Fruit fly (Drosophila melanogaster) whole organism, embryonic: Measurements from ENCODE around the gene CG1910.

Experiments
- Asciz ChIP-seq: fragments of 200-800 bp; sonication (Bioruptor generic); optimal IDR thresholded peaks from 2 replicates; lab custom pipeline; 2017; ENCODE audit warnings: missing biosample characterization, mild to moderate bottlenecking, missing genetic modification characterization, missing genetic modification reagents
- Awh ChIP-seq: fragments of 200-800 bp; sonication (Bioruptor generic); IDR thresholded peaks from 2 replicates; pipeline ENCODE4, ENCODE4 v1.3.6; 2022; ENCODE audit warnings: missing biosample characterization, missing genetic modification characterization
- Bteb2 ChIP-seq: fragments of 200-800 bp; sonication (Bioruptor generic); optimal IDR thresholded peaks from 2 replicates; lab custom pipeline; 2016; ENCODE audit warnings: missing biosample characterization, missing genetic modification characterization
- C15 ChIP-seq: fragments of 200-800 bp; sonication (Bioruptor generic); IDR thresholded peaks from 3 replicates; pipeline ENCODE4 v1.3.6; 2022; ENCODE audit warnings: missing biosample characterization, missing genetic modification characterization
- CG10267 ChIP-seq: fragments of 200-800 bp; sonication (Bioruptor generic); optimal IDR thresholded peaks from 2 replicates; lab custom pipeline; 2018; ENCODE audit warnings: missing biosample characterization, mild to moderate bottlenecking, missing genetic modification characterization, moderate library complexity
- CG11398 ChIP-seq: fragments of 200-800 bp; sonication (Bioruptor generic); optimal IDR thresholded peaks from 2 replicates; lab custom pipeline; 2016; ENCODE audit warnings: missing biosample characterization, missing genetic modification characterization
- CG13424 ChIP-seq: fragments of 200-800 bp; sonication (Bioruptor generic); optimal IDR thresholded peaks from 2 replicates; lab custom pipeline; 2019; ENCODE audit warnings: missing biosample characterization, mild to moderate bottlenecking, missing genetic modification characterization, moderate library complexity
- CG15696 ChIP-seq: fragments of 200-800 bp; sonication (Bioruptor generic); optimal IDR thresholded peaks from 2 replicates; lab custom pipeline; 2019; ENCODE audit warnings: missing biosample characterization, mild to moderate bottlenecking, missing genetic modification characterization, moderate library complexity
- CG17359 ChIP-seq: fragments of 200-800 bp; sonication (Bioruptor generic); optimal IDR thresholded peaks from 3 replicates; lab custom pipeline; 2018; ENCODE audit warnings: missing biosample characterization, mild to moderate bottlenecking, missing genetic modification characterization, moderate library complexity
- CG2202 ChIP-seq: fragments of 200-800 bp; sonication (Bioruptor generic); optimal IDR thresholded peaks from 2 replicates; lab custom pipeline; 2018; ENCODE audit warnings: missing biosample characterization, mild to moderate bottlenecking, missing genetic modification characterization
- CG30020 ChIP-seq: fragments of 200-800 bp; optimal IDR thresholded peaks from 2 replicates; lab custom pipeline; 2019; ENCODE audit warnings: missing biosample characterization, mild to moderate bottlenecking, missing genetic modification characterization, moderate library complexity
- CG34224 ChIP-seq: fragments of 200-800 bp; sonication (Bioruptor generic); IDR thresholded peaks from 3 replicates; pipeline ENCODE4 v1.3.6; 2022; ENCODE audit warnings: missing biosample characterization, missing genetic modification characterization; ENCODE audit not compliant: partially characterized antibody
- CG34422 ChIP-seq: fragments of 200-800 bp; sonication (Bioruptor generic); IDR thresholded peaks from 3 replicates; pipeline ENCODE4 v1.3.6; 2022; ENCODE audit warnings: missing biosample characterization, missing genetic modification characterization
- CG3847 ChIP-seq: fragments of 200-800 bp; sonication (Bioruptor generic); IDR thresholded peaks from 2 replicates; pipeline ENCODE4 v1.3.6; 2022; ENCODE audit warnings: missing biosample characterization, missing genetic modification characterization
- CG6689 ChIP-seq: fragments of 200-800 bp; sonication (Bioruptor generic); IDR thresholded peaks from 2 replicates; pipeline ENCODE4 v1.3.6; 2022; ENCODE audit warnings: missing biosample characterization, missing genetic modification characterization
- CG6854 ChIP-seq: fragments of 200-800 bp; sonication (Bioruptor generic); optimal IDR thresholded peaks from 3 replicates; lab custom pipeline; 2017; ENCODE audit warnings: missing biosample characterization, mild to moderate bottlenecking, missing genetic modification characterization
- CG7928 ChIP-seq: fragments of 200-800 bp; sonication (Bioruptor generic); optimal IDR thresholded peaks from 2 replicates; lab custom pipeline; 2017; ENCODE audit warnings: missing biosample characterization, mild to moderate bottlenecking, missing genetic modification characterization
- CG8388 ChIP-seq: fragments of 200-800 bp; sonication (Bioruptor generic); optimal IDR thresholded peaks from 2 replicates; lab custom pipeline; 2019; ENCODE audit warnings: missing biosample characterization, mild to moderate bottlenecking, missing genetic modification characterization, moderate library complexity
- Chrac-16 ChIP-seq: fragments of 200-800 bp; sonication (Bioruptor generic); optimal IDR thresholded peaks from 3 replicates; lab custom pipeline; 2016; ENCODE audit warnings: missing biosample characterization, missing genetic modification characterization
- CoRest ChIP-seq: fragments of 200-800 bp; sonication (Bioruptor generic); optimal IDR thresholded peaks from 3 replicates; lab custom pipeline; 2018; ENCODE audit warnings: missing biosample characterization, mild to moderate bottlenecking, missing genetic modification characterization, moderate library complexity
- D19A ChIP-seq: fragments of 200-800 bp; optimal IDR thresholded peaks from 3 replicates; lab custom pipeline; 2019; ENCODE audit warnings: missing biosample characterization, mild to moderate bottlenecking, missing genetic modification characterization, moderate library complexity
- HLH3B ChIP-seq: fragments of 200-800 bp; sonication (Bioruptor generic); IDR thresholded peaks from 2 replicates; pipeline ENCODE4 v1.3.6; 2022; ENCODE audit warnings: missing biosample characterization, missing genetic modification characterization
- HmgZ ChIP-seq: fragments of 200-800 bp; sonication (Bioruptor generic); optimal IDR thresholded peaks from 2 replicates; lab custom pipeline; 2018; ENCODE audit warnings: missing biosample characterization, mild to moderate bottlenecking, missing genetic modification characterization
- Hr39 ChIP-seq: fragments of >200 bp; optimal IDR thresholded peaks from 2 replicates; lab custom pipeline; 2017
- Hr78 ChIP-seq, 2 experiments: fragments of 200-800 bp in 1 of 2; fragments of >200 bp in 1 of 2; sonication (Bioruptor generic) in 1 of 2; optimal IDR thresholded peaks; 2 replicates each; lab custom pipeline; 2017 to 2019; ENCODE audit warnings: missing biosample characterization in 2 of 2, missing genetic modification characterization in 2 of 2, mild to moderate bottlenecking in 1 of 2, moderate library complexity in 1 of 2
- MTF-1 ChIP-seq: fragments of 200-800 bp; sonication (Bioruptor generic); optimal IDR thresholded peaks from 2 replicates; lab custom pipeline; 2018; ENCODE audit warnings: missing biosample characterization, mild to moderate bottlenecking, missing genetic modification characterization, borderline replicate concordance
- Max ChIP-seq: fragments of 200-800 bp; sonication (Bioruptor generic); optimal IDR thresholded peaks from 2 replicates; lab custom pipeline; 2016; ENCODE audit warnings: missing biosample characterization, mild to moderate bottlenecking, missing genetic modification characterization
- NK7.1 ChIP-seq: fragments of 200-800 bp; sonication (Bioruptor generic); optimal IDR thresholded peaks from 3 replicates; lab custom pipeline; 2016; ENCODE audit warnings: missing biosample characterization, missing genetic modification characterization
- Optix ChIP-seq: fragments of 200-800 bp; sonication (Bioruptor generic); IDR thresholded peaks from 3 replicates; pipeline ENCODE4 v1.3.6; 2022; ENCODE audit warnings: missing biosample characterization, missing genetic modification characterization
- PHDP ChIP-seq: fragments of 200-800 bp; sonication (Bioruptor generic); optimal IDR thresholded peaks from 3 replicates; lab custom pipeline; 2018; ENCODE audit warnings: missing biosample characterization, mild to moderate bottlenecking, missing genetic modification characterization, moderate library complexity
- Rx ChIP-seq: fragments of 200-800 bp; sonication (Bioruptor generic); IDR thresholded peaks from 2 replicates; pipeline ENCODE4 v1.3.6; 2022; ENCODE audit warnings: missing biosample characterization, missing genetic modification characterization
- ap ChIP-seq: fragments of 200-800 bp; sonication (Bioruptor generic); IDR thresholded peaks from 2 replicates; pipeline ENCODE4 v1.3.6; 2022; ENCODE audit warnings: missing biosample characterization, missing genetic modification characterization
- corto ChIP-seq: fragments of 200-800 bp; sonication (Bioruptor generic); optimal IDR thresholded peaks from 2 replicates; lab custom pipeline; 2016; ENCODE audit warnings: missing biosample characterization, mild to moderate bottlenecking, missing genetic modification characterization, moderate library complexity
- dmrt11E ChIP-seq: fragments of 200-800 bp; sonication (Bioruptor generic); optimal IDR thresholded peaks from 3 replicates; lab custom pipeline; 2018; ENCODE audit warnings: missing biosample characterization, mild to moderate bottlenecking, missing genetic modification characterization, moderate library complexity
- dysf ChIP-seq: fragments of 200-800 bp; sonication (Bioruptor generic); IDR thresholded peaks from 3 replicates; pipeline ENCODE4 v1.3.6; 2022; ENCODE audit warnings: missing biosample characterization, missing genetic modification characterization
- fru ChIP-seq: fragments of >200 bp; optimal IDR thresholded peaks from 2 replicates; lab custom pipeline; 2017
- gem ChIP-seq: fragments of 200-800 bp; sonication (Bioruptor generic); optimal IDR thresholded peaks from 2 replicates; lab custom pipeline; 2019; ENCODE audit warnings: missing biosample characterization, mild to moderate bottlenecking, missing genetic modification characterization, moderate library complexity
- grau ChIP-seq: fragments of 200-800 bp; optimal IDR thresholded peaks from 3 replicates; lab custom pipeline; 2019; ENCODE audit warnings: missing biosample characterization, mild to moderate bottlenecking, missing genetic modification characterization, moderate library complexity
- nerfin-2 ChIP-seq: fragments of 200-800 bp; sonication (Bioruptor generic); IDR thresholded peaks from 2 replicates; pipeline ENCODE4 v1.3.6; 2022; ENCODE audit warnings: missing biosample characterization, missing genetic modification characterization; ENCODE audit not compliant: partially characterized antibody
- pb ChIP-seq: fragments of 200-800 bp; sonication (Bioruptor generic); optimal IDR thresholded peaks from 3 replicates; lab custom pipeline; 2016; ENCODE audit warnings: missing biosample characterization, missing genetic modification characterization
- pnt ChIP-seq: fragments of 200-800 bp; sonication (Bioruptor generic); optimal IDR thresholded peaks from 3 replicates; lab custom pipeline; 2016; ENCODE audit warnings: missing biosample characterization, missing genetic modification characterization
- ranshi ChIP-seq: fragments of 200-800 bp; sonication (Bioruptor generic); IDR thresholded peaks from 2 replicates; pipeline ENCODE4 v1.3.6; 2022; ENCODE audit warnings: missing biosample characterization, missing genetic modification characterization
- rib ChIP-seq: fragments of 200-800 bp; sonication (Bioruptor generic); IDR thresholded peaks from 2 replicates; pipeline ENCODE4 v1.3.6; 2022; ENCODE audit warnings: missing biosample characterization, missing genetic modification characterization
- slou ChIP-seq: fragments of 200-800 bp; sonication (Bioruptor generic); optimal IDR thresholded peaks from 3 replicates; lab custom pipeline; 2016; ENCODE audit warnings: missing biosample characterization, missing genetic modification characterization
- slp2 ChIP-seq: fragments of 200-800 bp; sonication (Bioruptor generic); optimal IDR thresholded peaks from 2 replicates; lab custom pipeline; 2016; ENCODE audit warnings: missing biosample characterization, missing genetic modification characterization
- tap ChIP-seq: fragments of 200-800 bp; optimal IDR thresholded peaks from 3 replicates; lab custom pipeline; 2019; ENCODE audit warnings: missing biosample characterization, mild to moderate bottlenecking, missing genetic modification characterization, moderate library complexity
- twi ChIP-seq: fragments of 200-800 bp; optimal IDR thresholded peaks from 2 replicates; lab custom pipeline; 2019; ENCODE audit warnings: missing biosample characterization, mild to moderate bottlenecking, missing genetic modification characterization, moderate library complexity
- unpg ChIP-seq: fragments of 200-800 bp; sonication (Bioruptor generic); optimal IDR thresholded peaks from 3 replicates; lab custom pipeline; 2018; ENCODE audit warnings: missing biosample characterization, mild to moderate bottlenecking, missing genetic modification characterization, moderate library complexity
- usp ChIP-seq: fragments of >200 bp; optimal IDR thresholded peaks from 2 replicates; lab custom pipeline; 2017; ENCODE audit warnings: missing biosample characterization, missing genetic modification characterization

The CG1910 gene

DNA sequence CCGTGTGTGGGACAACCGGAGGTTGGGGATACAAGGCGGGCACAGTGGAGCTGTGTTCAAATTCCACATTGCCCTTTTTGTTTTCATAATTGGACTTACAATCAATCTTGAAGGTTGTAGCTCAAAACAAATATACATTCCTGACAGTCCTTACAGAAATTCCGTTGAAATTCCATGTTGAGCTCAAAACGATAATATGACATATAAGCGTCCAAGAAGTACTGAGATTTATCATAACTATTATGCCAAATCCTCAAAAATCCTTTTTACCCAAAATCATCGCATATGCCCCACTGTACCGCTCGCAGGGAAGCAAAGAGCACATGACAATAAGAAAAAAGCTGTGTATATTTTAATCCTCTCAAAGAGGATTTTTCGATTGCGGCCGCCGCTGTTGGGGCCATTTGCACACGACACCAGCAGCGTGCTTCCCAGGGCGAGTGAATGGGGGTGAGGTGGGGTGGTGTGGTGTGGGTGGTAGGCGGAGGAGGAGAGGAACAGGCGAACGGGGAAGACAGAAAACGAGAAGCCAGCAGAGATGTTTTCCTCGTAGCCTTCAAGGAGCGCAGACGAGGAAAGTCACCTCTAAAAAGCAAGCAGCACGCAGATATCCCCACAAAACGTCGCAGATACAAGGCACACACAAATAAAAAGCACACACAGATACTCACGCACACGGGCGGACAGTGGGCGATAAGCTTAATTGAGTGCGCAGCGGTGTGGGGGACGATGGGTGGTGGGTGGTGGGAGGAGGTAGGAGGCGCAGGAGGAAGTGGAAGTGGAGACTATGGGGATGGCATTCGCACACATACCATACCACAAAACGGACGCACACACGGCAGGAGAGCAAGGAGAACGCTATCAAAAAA lies 29.9 kb upstream of the CG1910 start (continued):
- TF ChIP-seq MTF-1 (GFP tag; lab: Kevin White, UChicago) (peak; percentile 99), Chrac-16 (GFP tag; lab: Kevin White, UChicago) (peak; percentile 23), CG8388 (GFP tag; lab: Kevin White, UChicago) (peak; percentile 43), CG15696 (tag; lab: Kevin White, UChicago) (no peak), ranshi (GFP tag; lab: Robert Waterston, UW) (peak; percentile 59; the same call in 1 of the 2 replicates), CG6689 (GFP tag; lab: Robert Waterston, UW) (peak; percentile 53; the same call in 1 of the 2 replicates), CG30020 (tag; lab: Kevin White, UChicago) (no peak), slp2 (GFP tag; lab: Kevin White, UChicago) (peak; percentile 1), dmrt11E (tag; lab: Kevin White, UChicago) (no peak), CG3847 (peak; percentile 43; the same call in 1 of the 2 replicates), NK7.1 (GFP tag; lab: Kevin White, UChicago) (peak; percentile 45), Optix (GFP tag; lab: Robert Waterston, UW) (peak; percentile 57; the same call in 2 of the 3 replicates), CG10267 (tag; lab: Kevin White, UChicago) (peak; percentile 11), twi (tag; lab: Kevin White, UChicago) (no peak), PHDP (tag; lab: Kevin White, UChicago) (peak; percentile 68), unpg (GFP tag; lab: Kevin White, UChicago) (peak; percentile 61), CG7928 (GFP tag; lab: Kevin White, UChicago) (no peak), Bteb2 (GFP tag; lab: Kevin White, UChicago) (peak; percentile 49), CG11398 (GFP tag; lab: Kevin White, UChicago) (peak; percentile 44), ap (GFP tag; lab: Robert Waterston, UW) (peak; percentile 45; the same call in 1 of the 2 replicates), Rx (GFP tag; lab: Robert Waterston, UW) (no peak), Hr39 (lab: Kevin White, UChicago) (no peak), CG2202 (tag; lab: Kevin White, UChicago) (no peak), CoRest (tag; lab: Kevin White, UChicago) (peak; percentile 74), CG34224 (GFP tag; lab: Robert Waterston, UW) (no peak), tap (tag; lab: Kevin White, UChicago) (no peak), gem (tag; lab: Kevin White, UChicago) (peak; percentile 74), CG17359 (tag; lab: Kevin White, UChicago) (peak; percentile 42), usp (no peak), grau (peak; percentile 73), fru (no peak), HLH3B (GFP tag; lab: Robert Waterston, UW) (peak; percentile 60; the same call in 1 of the 2 replicates), C15 (no peak), Awh (no peak), Asciz (GFP tag; lab: Kevin White, UChicago) (no peak), nerfin-2 (no peak), Hr78 (GFP tag; optimal IDR thresholded peaks at IDR 0.05; lab: Kevin White, UChicago) (no peak), HmgZ (tag; lab: Kevin White, UChicago) (peak; percentile 42), rib (GFP tag; lab: Robert Waterston, UW) (no peak), slou (GFP tag; lab: Kevin White, UChicago) (no peak), dysf (GFP tag; lab: Robert Waterston, UW) (peak; percentile 80; the same call in 2 of the 3 replicates), CG34422 (GFP tag; lab: Robert Waterston, UW) (0 out of 3 replicates have a peak, but pooled peaks have one; percentile 41), CG6854 (GFP tag; lab: Kevin White, UChicago) (peak; percentile 30), CG13424 (peak; percentile 73), D19A (tag; lab: Kevin White, UChicago) (peak; percentile 40), pb (GFP tag; lab: Kevin White, UChicago) (peak; percentile 52), corto (no peak), Max (GFP tag; lab: Kevin White, UChicago) (peak; percentile 36), pnt (GFP tag; lab: Kevin White, UChicago) (peak; percentile 39)
